Worm (Caenorhabditis elegans): Measurements from ENCODE around the gene K03B4.4.

ce11 chrV:4648527-4648926 lies 33.2 kb upstream of the K03B4.4 start, which contains the start of gene F41F3.8:
- no peak for TF ChIP-seq flt-1 (GFP tag; IDR thresholded peaks at IDR 0.05)
- no peak for TF ChIP-seq med-1 (GFP tag; optimal IDR thresholded peaks at IDR 0.05; ENCODE audit: insufficient read depth)
- no peak for TF ChIP-seq tab-1 (GFP tag; IDR thresholded peaks at IDR 0.05)
- TF ChIP-seq cog-1 (tag; optimal IDR thresholded peaks at IDR 0.05), result no peak
